Fruit fly (Drosophila melanogaster) whole organism, embryonic: ENCODE data around the gene CG9044.
A peak's percentile ranks its signal among the peaks of the same experiment; 100 is the strongest.

Experiments
- B-H2 ChIP-seq: fragments of 200-800 bp; sonication (Bioruptor generic); optimal IDR thresholded peaks from 2 replicates; lab custom pipeline; 2018; ENCODE audit warnings: missing biosample characterization, mild to moderate bottlenecking, missing genetic modification characterization
- CG10209 ChIP-seq: fragments of 200-800 bp; sonication (Bioruptor generic); optimal IDR thresholded peaks from 3 replicates; lab custom pipeline; 2017; ENCODE audit warnings: missing biosample characterization, mild to moderate bottlenecking, missing genetic modification characterization, missing genetic modification reagents
- CG10366 ChIP-seq: fragments of 200-800 bp; sonication (Bioruptor generic); IDR thresholded peaks from 2 replicates; pipeline ENCODE4 v1.3.6; 2022; ENCODE audit warnings: missing biosample characterization, missing genetic modification characterization
- CG1233 ChIP-seq: fragments of 200-800 bp; sonication (Bioruptor generic); optimal IDR thresholded peaks from 4 replicates; lab custom pipeline; 2018; ENCODE audit warnings: missing biosample characterization, mild to moderate bottlenecking, missing genetic modification characterization
- CG14441 ChIP-seq: fragments of 200-800 bp; sonication (Bioruptor generic); IDR thresholded peaks from 2 replicates; pipeline ENCODE4 v1.3.6; 2022; ENCODE audit warnings: missing biosample characterization, missing genetic modification characterization
- CG1529 ChIP-seq: fragments of 200-800 bp; sonication (Bioruptor generic); optimal IDR thresholded peaks from 3 replicates; lab custom pipeline; 2018; ENCODE audit warnings: missing biosample characterization, missing genetic modification characterization
- CG15479 ChIP-seq: fragments of 200-800 bp; sonication (Bioruptor generic); optimal IDR thresholded peaks from 3 replicates; lab custom pipeline; 2019; ENCODE audit warnings: missing biosample characterization, mild to moderate bottlenecking, missing genetic modification characterization, moderate library complexity
- CG15514 ChIP-seq: fragments of 200-800 bp; sonication (Bioruptor generic); optimal IDR thresholded peaks from 3 replicates; lab custom pipeline; 2017; ENCODE audit warnings: missing biosample characterization, missing genetic modification characterization, mild to moderate bottlenecking, moderate library complexity, missing genetic modification reagents
- CG1602 ChIP-seq: fragments of 200-800 bp; sonication (Bioruptor generic); optimal IDR thresholded peaks from 3 replicates; lab custom pipeline; 2016; ENCODE audit warnings: missing biosample characterization, missing genetic modification characterization
- CG16863 ChIP-seq: fragments of 200-800 bp; sonication (Bioruptor generic); optimal IDR thresholded peaks from 3 replicates; lab custom pipeline; 2016; ENCODE audit warnings: missing biosample characterization, missing genetic modification characterization
- CG17829 ChIP-seq: fragments of 200-800 bp; optimal IDR thresholded peaks from 2 replicates; lab custom pipeline; 2019; ENCODE audit warnings: missing biosample characterization, mild to moderate bottlenecking, missing genetic modification characterization, moderate library complexity
- CG18011 ChIP-seq: fragments of 200-800 bp; sonication (Bioruptor generic); optimal IDR thresholded peaks from 2 replicates; lab custom pipeline; 2017; ENCODE audit warnings: missing biosample characterization, missing genetic modification characterization, mild to moderate bottlenecking, moderate library complexity, missing genotype
- CG4707 ChIP-seq: fragments of 200-800 bp; sonication (Bioruptor generic); optimal IDR thresholded peaks from 2 replicates; lab custom pipeline; 2018; ENCODE audit warnings: missing biosample characterization, mild to moderate bottlenecking, missing genetic modification characterization, moderate library complexity
- CG6683 ChIP-seq: fragments of 200-800 bp; sonication (Bioruptor generic); optimal IDR thresholded peaks from 2 replicates; lab custom pipeline; 2017; ENCODE audit warnings: missing biosample characterization, mild to moderate bottlenecking, missing genetic modification characterization, missing genetic modification reagents
- CG7745 ChIP-seq: fragments of 200-800 bp; sonication (Bioruptor generic); optimal IDR thresholded peaks from 2 replicates; lab custom pipeline; 2018; ENCODE audit warnings: missing biosample characterization, mild to moderate bottlenecking, missing genetic modification characterization, moderate library complexity
- CG8924 ChIP-seq: fragments of 200-800 bp; optimal IDR thresholded peaks from 3 replicates; lab custom pipeline; 2019; ENCODE audit warnings: missing biosample characterization, mild to moderate bottlenecking, missing genetic modification characterization, moderate library complexity
- CG8944 ChIP-seq: fragments of 200-800 bp; sonication (Bioruptor generic); optimal IDR thresholded peaks from 3 replicates; lab custom pipeline; 2016; ENCODE audit warnings: missing biosample characterization, missing genetic modification characterization
- Gug ChIP-seq: fragments of 200-800 bp; sonication (Bioruptor generic); IDR thresholded peaks from 4 replicates; pipeline ENCODE4 v1.3.6; 2022; ENCODE audit warnings: missing biosample characterization, missing genetic modification characterization
- Hand ChIP-seq: fragments of 200-800 bp; sonication (Bioruptor generic); optimal IDR thresholded peaks from 2 replicates; lab custom pipeline; 2017; ENCODE audit warnings: mild to moderate bottlenecking, missing biosample characterization, missing genetic modification reagents, missing genetic modification characterization
- MBD-R2 ChIP-seq: fragments of 200-800 bp; sonication (Bioruptor generic); IDR thresholded peaks from 2 replicates; pipeline ENCODE4 v1.3.6; 2022; ENCODE audit warnings: missing biosample characterization, missing genetic modification characterization
- Mad ChIP-seq: fragments of 200-800 bp; sonication (Bioruptor generic); optimal IDR thresholded peaks from 2 replicates; lab custom pipeline; 2016; ENCODE audit warnings: missing biosample characterization, missing genetic modification characterization
- Oaz ChIP-seq: fragments of 200-800 bp; sonication (Bioruptor generic); IDR thresholded peaks from 2 replicates; pipeline ENCODE4 v1.3.6; 2022; ENCODE audit warnings: missing biosample characterization, missing genetic modification characterization
- Pdp1 ChIP-seq, 2 experiments: fragments of 200-800 bp; sonication (Bioruptor generic); optimal IDR thresholded peaks; 3 replicates each; lab custom pipeline; 2016; ENCODE audit warnings: missing biosample characterization in 2 of 2, missing genetic modification characterization in 2 of 2, mild to moderate bottlenecking in 1 of 2, moderate library complexity in 1 of 2
- Ptx1 ChIP-seq: fragments of 200-800 bp; sonication (Bioruptor generic); IDR thresholded peaks from 2 replicates; pipeline ENCODE4 v1.3.6; 2022; ENCODE audit warnings: missing biosample characterization, missing genetic modification characterization
- Sox102F ChIP-seq: fragments of 200-800 bp; sonication (Bioruptor generic); optimal IDR thresholded peaks from 2 replicates; lab custom pipeline; 2018; ENCODE audit warnings: missing biosample characterization, mild to moderate bottlenecking, missing genetic modification characterization, moderate library complexity
- Ssrp ChIP-seq: fragments of 200-800 bp; sonication (Bioruptor generic); optimal IDR thresholded peaks from 2 replicates; lab custom pipeline; 2018; ENCODE audit warnings: missing biosample characterization, mild to moderate bottlenecking, missing genetic modification characterization, moderate library complexity
- Xbp1 ChIP-seq: fragments of 200-800 bp; sonication (Bioruptor generic); optimal IDR thresholded peaks from 3 replicates; lab custom pipeline; 2016; ENCODE audit warnings: missing biosample characterization, mild to moderate bottlenecking, missing genetic modification characterization
- abd-A ChIP-seq: fragments of 200-800 bp; sonication (Bioruptor generic); optimal IDR thresholded peaks from 3 replicates; lab custom pipeline; 2019; ENCODE audit warnings: missing biosample characterization, mild to moderate bottlenecking, missing genetic modification characterization, moderate library complexity
- al ChIP-seq: fragments of 200-800 bp; sonication (Bioruptor generic); IDR thresholded peaks from 2 replicates; pipeline ENCODE4 v1.3.6; 2022; ENCODE audit warnings: missing biosample characterization, missing genetic modification characterization
- amos ChIP-seq: fragments of 200-800 bp; sonication (Bioruptor generic); IDR thresholded peaks from 2 replicates; pipeline ENCODE4 v1.3.6; 2022; ENCODE audit warnings: missing biosample characterization, missing genetic modification characterization; ENCODE audit not compliant: partially characterized antibody
- ara ChIP-seq: fragments of 200-800 bp; sonication (Bioruptor generic); IDR thresholded peaks from 2 replicates; pipeline ENCODE4 v1.3.6; 2022; ENCODE audit warnings: missing biosample characterization, missing genetic modification characterization
- cg ChIP-seq: fragments of 200-800 bp; sonication (Bioruptor generic); optimal IDR thresholded peaks from 3 replicates; lab custom pipeline; 2019; ENCODE audit warnings: missing biosample characterization, mild to moderate bottlenecking, missing genetic modification characterization, moderate library complexity
- dan ChIP-seq: fragments of 200-800 bp; sonication (Bioruptor generic); IDR thresholded peaks from 2 replicates; pipeline ENCODE4 v1.3.6; 2022; ENCODE audit warnings: missing biosample characterization, missing genetic modification characterization
- dmrt99B ChIP-seq: fragments of 200-800 bp; sonication (Bioruptor generic); optimal IDR thresholded peaks from 2 replicates; lab custom pipeline; 2018; ENCODE audit warnings: missing biosample characterization, mild to moderate bottlenecking, missing genetic modification characterization, moderate library complexity
- dysf ChIP-seq: fragments of 200-800 bp; sonication (Bioruptor generic); IDR thresholded peaks from 3 replicates; pipeline ENCODE4 v1.3.6; 2022; ENCODE audit warnings: missing biosample characterization, missing genetic modification characterization
- fd102C ChIP-seq: fragments of 200-800 bp; sonication (Bioruptor generic); optimal IDR thresholded peaks from 2 replicates; lab custom pipeline; 2018; ENCODE audit warnings: missing biosample characterization, mild to moderate bottlenecking, missing genetic modification characterization, moderate library complexity
- fd64A ChIP-seq: fragments of 200-800 bp; sonication (Bioruptor generic); optimal IDR thresholded peaks from 3 replicates; lab custom pipeline; 2018; ENCODE audit warnings: missing biosample characterization, mild to moderate bottlenecking, missing genetic modification characterization
- grau ChIP-seq: fragments of 200-800 bp; optimal IDR thresholded peaks from 3 replicates; lab custom pipeline; 2019; ENCODE audit warnings: missing biosample characterization, mild to moderate bottlenecking, missing genetic modification characterization, moderate library complexity
- h ChIP-seq: fragments of >200 bp; optimal IDR thresholded peaks from 2 replicates; lab custom pipeline; 2017
- hb ChIP-seq: fragments of 200-800 bp; sonication (Bioruptor generic); IDR thresholded peaks from 3 replicates; pipeline ENCODE4 v1.3.6; 2022; ENCODE audit warnings: missing biosample characterization, missing genetic modification characterization; ENCODE audit not compliant: partially characterized antibody
- hkb ChIP-seq, 2 experiments: fragments of 200-800 bp in 1 of 2; fragments of >200 bp in 1 of 2; sonication (Bioruptor generic) in 1 of 2; IDR thresholded peaks in 1 of 2; optimal IDR thresholded peaks in 1 of 2; 2 replicates each; pipeline versions ENCODE4 v1.3.6 to Lab custom; 2017 to 2022; ENCODE audit warnings: missing biosample characterization in 1 of 2, missing genetic modification characterization in 1 of 2
- klu ChIP-seq: fragments of 200-800 bp; sonication (Bioruptor generic); IDR thresholded peaks from 2 replicates; pipeline ENCODE4 v1.3.6; 2022; ENCODE audit warnings: missing biosample characterization, missing genetic modification characterization
- knrl ChIP-seq: fragments of 200-800 bp; sonication (Bioruptor generic); IDR thresholded peaks from 3 replicates; pipeline ENCODE4 v1.3.6; 2022; ENCODE audit warnings: missing biosample characterization, missing genetic modification characterization; ENCODE audit not compliant: partially characterized antibody
- oc ChIP-seq: fragments of 200-800 bp; sonication (Bioruptor generic); optimal IDR thresholded peaks from 2 replicates; lab custom pipeline; 2018; ENCODE audit warnings: missing biosample characterization, mild to moderate bottlenecking, missing genetic modification characterization, moderate library complexity
- ranshi ChIP-seq: fragments of 200-800 bp; sonication (Bioruptor generic); IDR thresholded peaks from 2 replicates; pipeline ENCODE4 v1.3.6; 2022; ENCODE audit warnings: missing biosample characterization, missing genetic modification characterization
- ro ChIP-seq: fragments of 200-800 bp; sonication (Bioruptor generic); IDR thresholded peaks from 2 replicates; pipeline ENCODE4 v1.3.6; 2022; ENCODE audit warnings: missing biosample characterization, missing genetic modification characterization
- row ChIP-seq: fragments of 200-800 bp; sonication (Bioruptor generic); IDR thresholded peaks from 3 replicates; pipeline ENCODE4 v1.3.6; 2022; ENCODE audit warnings: missing biosample characterization, missing genetic modification characterization
- sim ChIP-seq: fragments of 200-800 bp; sonication (Bioruptor generic); IDR thresholded peaks from 2 replicates; pipeline ENCODE4 v1.3.6; 2022; ENCODE audit warnings: missing biosample characterization, missing genetic modification characterization
- slbo ChIP-seq: fragments of 200-800 bp; sonication (Bioruptor generic); IDR thresholded peaks from 2 replicates; pipeline ENCODE4 v1.3.6; 2022; ENCODE audit warnings: missing biosample characterization, missing genetic modification characterization
- tgo ChIP-seq: fragments of 200-800 bp; sonication (Bioruptor generic); IDR thresholded peaks from 3 replicates; pipeline ENCODE4 v1.3.6; 2022; ENCODE audit warnings: missing biosample characterization, missing genetic modification characterization

Gene CG9044

dm6 chr2L:5972005-5972404 lies 22.8 kb downstream of the CG9044 start (continued):
- no peak for TF ChIP-seq CG8924 (tag; lab: Kevin White, UChicago)
- no peak for TF ChIP-seq ro (GFP tag; lab: Robert Waterston, UW)
- peak; percentile 56; the same call in 1 of the 2 replicates for TF ChIP-seq al (GFP tag; lab: Robert Waterston, UW)
- no peak for TF ChIP-seq CG1602 (GFP tag; lab: Kevin White, UChicago)
- TF ChIP-seq dysf (GFP tag; lab: Robert Waterston, UW), result peak; percentile 69; the same call in 2 of the 3 replicates
- no peak for TF ChIP-seq amos (GFP tag; lab: Robert Waterston, UW)
- no peak for TF ChIP-seq fd102C (GFP tag; lab: Kevin White, UChicago)
- TF ChIP-seq klu (GFP tag; lab: Robert Waterston, UW), result no peak
- no peak for TF ChIP-seq CG6683 (GFP tag; lab: Kevin White, UChicago)
- TF ChIP-seq MBD-R2 (GFP tag; lab: Robert Waterston, UW), result no peak
- peak; percentile 45; the same call in 1 of the 2 replicates for TF ChIP-seq ranshi (GFP tag; lab: Robert Waterston, UW)
- peak; percentile 76 for TF ChIP-seq tgo (GFP tag; lab: Robert Waterston, UW)
- TF ChIP-seq CG8944 (GFP tag; lab: Kevin White, UChicago), result no peak
- no peak for TF ChIP-seq Hand
- no peak for TF ChIP-seq hkb (optimal IDR thresholded peaks at IDR 0.05; lab: Kevin White, UChicago)
- peak; percentile 34; the same call in 1 of the 2 replicates for TF ChIP-seq hkb (GFP tag; IDR thresholded peaks at IDR 0.05; lab: Robert Waterston, UW)
- TF ChIP-seq Ptx1 (GFP tag; lab: Robert Waterston, UW), result peak; percentile 78
- TF ChIP-seq dan (GFP tag; lab: Robert Waterston, UW), result no peak
- TF ChIP-seq CG14441 (GFP tag; lab: Robert Waterston, UW), result peak; percentile 45; the same call in 1 of the 2 replicates
- no peak for TF ChIP-seq fd64A
- TF ChIP-seq oc (tag; lab: Kevin White, UChicago), result peak; percentile 13
- TF ChIP-seq CG16863 (GFP tag; lab: Kevin White, UChicago), result peak; percentile 16
- TF ChIP-seq row, result peak; percentile 84
- no peak for TF ChIP-seq CG18011
- no peak for TF ChIP-seq abd-A
- TF ChIP-seq knrl (GFP tag; lab: Robert Waterston, UW), result no peak
- TF ChIP-seq CG7745, result no peak
- peak; percentile 9 for TF ChIP-seq CG1233 (GFP tag; lab: Kevin White, UChicago)
- TF ChIP-seq CG15479 (GFP tag; lab: Kevin White, UChicago), result no peak
- peak; percentile 50 for TF ChIP-seq CG10366 (GFP tag; lab: Robert Waterston, UW)
- peak; percentile 53 for TF ChIP-seq grau (tag; lab: Kevin White, UChicago)
- no peak for TF ChIP-seq cg (GFP tag; lab: Kevin White, UChicago)
- peak; percentile 72 for TF ChIP-seq slbo (GFP tag; lab: Robert Waterston, UW)
- TF ChIP-seq CG15514 (GFP tag; lab: Kevin White, UChicago), result peak; percentile 2
- TF ChIP-seq Sox102F, result peak; percentile 66
- peak; percentile 51 for TF ChIP-seq CG10209 (GFP tag; lab: Kevin White, UChicago)
- TF ChIP-seq CG17829 (tag; lab: Kevin White, UChicago), result no peak
- TF ChIP-seq Oaz (GFP tag; lab: Robert Waterston, UW), result no peak
- peak; percentile 54 for TF ChIP-seq dmrt99B (tag; lab: Kevin White, UChicago)
- peak; percentile 9 for TF ChIP-seq Mad (GFP tag; lab: Kevin White, UChicago)
- peak; percentile 34; the same call in 1 of the 4 replicates for TF ChIP-seq Gug (GFP tag; lab: Robert Waterston, UW)
- no peak for TF ChIP-seq B-H2
- no peak; the same call in 1 of the 2 replicates for TF ChIP-seq sim (GFP tag; lab: Robert Waterston, UW)
- no peak for TF ChIP-seq h (lab: Kevin White, UChicago)
- TF ChIP-seq ara (GFP tag; lab: Robert Waterston, UW), result no peak; the same call in 1 of the 2 replicates
- peak; percentile 2 for TF ChIP-seq Ssrp (tag; lab: Kevin White, UChicago)
- no peak for TF ChIP-seq CG1529
- TF ChIP-seq CG4707 (GFP tag; lab: Kevin White, UChicago), result no peak
- TF ChIP-seq Pdp1 (GFP tag; optimal IDR thresholded peaks at IDR 0.05; lab: Kevin White, UChicago), result peak in 1 of 2 experiments; percentile 8
- peak; percentile 53 for TF ChIP-seq Xbp1
- TF ChIP-seq hb (GFP tag; lab: Robert Waterston, UW), result no peak
